Worm (Caenorhabditis elegans) whole organism, young adult: ENCODE results near the gene srxa-16.

Source experiments
- B0336.3 ChIP-seq: fragments of 200-800 bp; sonication (Bioruptor generic); IDR thresholded peaks from 2 replicates; pipeline ENCODE4 v1.3.6; 2022; ENCODE audit warnings: missing genetic modification characterization, missing compliant biosample characterization
- F37B4.10 ChIP-seq: fragments of 200-800 bp; sonication (Bioruptor generic); IDR thresholded peaks from 2 replicates; pipeline ENCODE4 v1.3.6; 2022; ENCODE audit warnings: missing genetic modification characterization, missing compliant biosample characterization
- Y79H2A.3 ChIP-seq: fragments of 200-800 bp; sonication (Bioruptor generic); conservative IDR thresholded peaks from 2 replicates; pipeline ENCODE4 v1.3.6; 2022; ENCODE audit warnings: missing genetic modification reagents, missing genetic modification characterization, missing compliant biosample characterization
- egl-18 ChIP-seq: fragments of 200-800 bp; sonication (Bioruptor generic); IDR thresholded peaks from 2 replicates; pipeline ENCODE4 v1.3.6; 2022; ENCODE audit warnings: missing genetic modification reagents, missing genetic modification characterization, missing compliant biosample characterization
- ekl-4 ChIP-seq: fragments of 200-800 bp; sonication (Bioruptor generic); IDR thresholded peaks from 2 replicates; pipeline ENCODE4 v1.3.6; 2022; ENCODE audit warnings: missing genetic modification reagents, missing genetic modification characterization, missing compliant biosample characterization
- lin-35 ChIP-seq, 3 experiments: fragments of 150-350 bp in 2 of 3; sonication (generic microtip) in 1 of 3; optimal IDR thresholded peaks; 2 replicates each; lab custom pipeline; 2014 to 2018; ENCODE audit warnings: missing biosample characterization in 3 of 3, missing genetic modification characterization in 3 of 3, missing genetic modification reagents in 3 of 3
- mel-28 ChIP-seq: sonication (generic microtip); optimal IDR thresholded peaks from 2 replicates; lab custom pipeline; 2016; ENCODE audit warnings: borderline replicate concordance, mild to moderate bottlenecking, missing genetic modification characterization, missing compliant biosample characterization
- mxl-1 ChIP-seq: sonication (generic microtip); optimal IDR thresholded peaks from 2 replicates; lab custom pipeline; 2016; ENCODE audit warnings: missing genetic modification characterization, missing compliant biosample characterization
- nfya-1 ChIP-seq: sonication (generic microtip); optimal IDR thresholded peaks from 2 replicates; lab custom pipeline; 2017; ENCODE audit warnings: antibody characterized with exemption, missing compliant biosample characterization, missing genetic modification characterization, borderline replicate concordance; ENCODE audit not compliant: insufficient read depth
- nfyb-1 ChIP-seq: fragments of 200-800 bp; sonication (Bioruptor generic); IDR thresholded peaks from 2 replicates; pipeline ENCODE4 v1.3.6; 2022; ENCODE audit warnings: missing genetic modification reagents, missing genetic modification characterization, missing compliant biosample characterization
- nhr-80 ChIP-seq: sonication (generic microtip); optimal IDR thresholded peaks from 2 replicates; lab custom pipeline; 2016; ENCODE audit warnings: missing genetic modification characterization, missing compliant biosample characterization
- snpc-4 ChIP-seq, 5 experiments: fragments of 150-350 bp in 1 of 5; sonication (generic microtip) in 4 of 5; optimal IDR thresholded peaks; 2 replicates each; lab custom pipeline; 2014 to 2018; ENCODE audit warnings: missing genetic modification characterization in 5 of 5, missing biosample characterization in 3 of 5, antibody characterized with exemption in 2 of 5, mild to moderate bottlenecking in 2 of 5, missing compliant biosample characterization in 2 of 5, missing genotype in 2 of 5, moderate library complexity in 2 of 5, missing genetic modification reagents in 1 of 5
- unc-62 ChIP-seq: fragments of 150-350 bp; optimal IDR thresholded peaks from 2 replicates; lab custom pipeline; 2014; ENCODE audit warnings: missing biosample characterization, missing genetic modification reagents, missing genetic modification characterization
- ztf-18 ChIP-seq: sonication (generic microtip); optimal IDR thresholded peaks from 2 replicates; lab custom pipeline; 2016; ENCODE audit warnings: missing genotype, mild to moderate bottlenecking, missing genetic modification characterization, missing compliant biosample characterization

DNA sequence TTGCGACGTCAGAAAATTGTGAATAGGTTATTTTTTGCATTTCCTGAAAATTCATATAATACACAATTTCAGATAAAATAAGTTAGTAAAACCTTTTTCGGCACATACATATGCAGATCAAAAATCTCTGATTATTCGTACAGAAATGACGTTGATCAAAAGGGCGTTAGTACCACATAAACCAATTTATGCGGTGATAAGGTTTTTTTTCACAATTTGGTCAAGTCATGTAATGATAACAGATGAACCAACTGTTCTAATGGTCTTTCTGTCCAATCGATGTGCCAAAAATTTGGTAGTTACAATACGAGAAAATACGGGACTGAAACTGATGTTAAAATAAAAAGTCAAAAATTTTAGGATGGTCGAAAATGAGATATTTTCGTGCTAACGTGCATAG, 34.1 kb downstream of the srxa-16 start:
- TF ChIP-seq ekl-4 (GFP tag; lab: Robert Waterston, UW) (no peak), nfya-1 (tag; lab: Kevin White, UChicago) (no peak), unc-62 (no peak), nfyb-1 (GFP tag; lab: Robert Waterston, UW) (no peak), nhr-80 (tag; lab: Kevin White, UChicago) (peak; percentile 34), lin-35 (GFP tag; optimal IDR thresholded peaks at IDR 0.05; lab: Kevin White, UChicago) (no peak), egl-18 (no peak), B0336.3 (GFP tag; lab: Robert Waterston, UW) (no peak), F37B4.10 (no peak), snpc-4 (GFP tag; optimal IDR thresholded peaks at IDR 0.05; lab: Kevin White, UChicago) (no peak), snpc-4 (tag; optimal IDR thresholded peaks at IDR 0.05; lab: Kevin White, UChicago) (no peak), ztf-18 (tag; lab: Kevin White, UChicago) (no peak), mxl-1 (tag; lab: Kevin White, UChicago) (no peak), mel-28 (tag; lab: Kevin White, UChicago) (no peak), Y79H2A.3 (GFP tag; lab: Robert Waterston, UW) (no peak)
